Fruit fly (Drosophila melanogaster) whole organism, prepupa: ENCODE results near the gene CG44153.

Source experiments
- Blimp-1 ChIP-seq: fragments of 200-800 bp; sonication (Bioruptor generic); optimal IDR thresholded peaks from 3 replicates; lab custom pipeline; 2017; ENCODE audit warnings: missing biosample characterization, missing genetic modification characterization, mild to moderate bottlenecking, moderate library complexity, missing genetic modification reagents
- CG10669 ChIP-seq: fragments of 200-800 bp; sonication (Bioruptor generic); optimal IDR thresholded peaks from 3 replicates; lab custom pipeline; 2018; ENCODE audit warnings: missing biosample characterization, mild to moderate bottlenecking, missing genetic modification characterization, moderate library complexity
- CG11762 ChIP-seq: fragments of 200-800 bp; sonication (Bioruptor generic); optimal IDR thresholded peaks from 3 replicates; lab custom pipeline; 2016; ENCODE audit warnings: missing biosample characterization, missing genetic modification characterization; ENCODE audit not compliant: insufficient read depth
- CG15336 ChIP-seq: fragments of 200-800 bp; sonication (Bioruptor generic); IDR thresholded peaks from 2 replicates; pipeline ENCODE4 v1.3.6; 2022; ENCODE audit warnings: missing biosample characterization, missing genetic modification characterization
- CG31627 ChIP-seq: fragments of 200-800 bp; sonication (Bioruptor generic); optimal IDR thresholded peaks from 3 replicates; lab custom pipeline; 2016; ENCODE audit warnings: missing biosample characterization, missing genetic modification characterization
- CG32006 ChIP-seq: fragments of 200-800 bp; sonication (Bioruptor generic); optimal IDR thresholded peaks from 3 replicates; lab custom pipeline; 2017; ENCODE audit warnings: missing biosample characterization, mild to moderate bottlenecking, missing genetic modification characterization
- CG34406 ChIP-seq: fragments of 200-800 bp; sonication (Bioruptor generic); optimal IDR thresholded peaks from 3 replicates; lab custom pipeline; 2016; ENCODE audit warnings: missing biosample characterization, missing genetic modification characterization
- CG4318 ChIP-seq: fragments of 200-800 bp; sonication (Bioruptor generic); optimal IDR thresholded peaks from 3 replicates; lab custom pipeline; 2017; ENCODE audit warnings: missing biosample characterization, mild to moderate bottlenecking, missing genetic modification characterization
- CG6276 ChIP-seq: fragments of 200-800 bp; sonication (Bioruptor generic); optimal IDR thresholded peaks from 2 replicates; lab custom pipeline; 2017; ENCODE audit warnings: missing biosample characterization, mild to moderate bottlenecking, missing genetic modification characterization
- CG6792 ChIP-seq: fragments of 200-800 bp; sonication (Bioruptor generic); optimal IDR thresholded peaks from 3 replicates; lab custom pipeline; 2016; ENCODE audit warnings: missing biosample characterization, missing genetic modification characterization
- CG7368 ChIP-seq: fragments of 200-800 bp; sonication (Bioruptor generic); optimal IDR thresholded peaks from 3 replicates; lab custom pipeline; 2016; ENCODE audit warnings: missing biosample characterization, missing genetic modification characterization
- CG8119 ChIP-seq: fragments of 200-800 bp; sonication (Bioruptor generic); IDR thresholded peaks from 3 replicates; pipeline ENCODE4 v1.3.6; 2022; ENCODE audit warnings: missing biosample characterization, missing genetic modification characterization
- CG8319 ChIP-seq: fragments of 200-800 bp; sonication (Bioruptor generic); optimal IDR thresholded peaks from 3 replicates; lab custom pipeline; 2016; ENCODE audit warnings: missing biosample characterization, missing genetic modification characterization
- CG9139 ChIP-seq: fragments of 200-800 bp; sonication (Bioruptor generic); optimal IDR thresholded peaks from 3 replicates; lab custom pipeline; 2017; ENCODE audit warnings: missing biosample characterization, mild to moderate bottlenecking, missing genetic modification characterization
- Eip78C ChIP-seq: fragments of 200-800 bp; sonication (Bioruptor generic); peaks from one replicate; lab custom pipeline; 2016; ENCODE audit warnings: missing biosample characterization, missing genetic modification characterization
- Eip93F ChIP-seq: fragments of 200-800 bp; sonication (Bioruptor generic); optimal IDR thresholded peaks from 2 replicates; lab custom pipeline; 2016; ENCODE audit warnings: missing biosample characterization, mild to moderate bottlenecking, missing genetic modification characterization
- Gug ChIP-seq: fragments of 200-800 bp; sonication (Bioruptor generic); IDR thresholded peaks from 2 replicates; pipeline ENCODE4 v1.3.6; 2022; ENCODE audit warnings: missing biosample characterization, missing genetic modification characterization
- Hr39 ChIP-seq: fragments of 200-800 bp; sonication (Bioruptor generic); optimal IDR thresholded peaks from 2 replicates; lab custom pipeline; 2016; ENCODE audit warnings: missing biosample characterization, missing genetic modification characterization
- Hr4 ChIP-seq: fragments of 200-800 bp; sonication (Bioruptor generic); optimal IDR thresholded peaks from 3 replicates; lab custom pipeline; 2016; ENCODE audit warnings: missing biosample characterization, missing genetic modification characterization
- Lpt ChIP-seq: fragments of 200-800 bp; sonication (Bioruptor generic); optimal IDR thresholded peaks from 3 replicates; lab custom pipeline; 2016; ENCODE audit warnings: missing biosample characterization, missing genetic modification characterization
- Met ChIP-seq: fragments of 200-800 bp; sonication (Bioruptor generic); optimal IDR thresholded peaks from 3 replicates; lab custom pipeline; 2016; ENCODE audit warnings: missing biosample characterization, missing genetic modification characterization
- OdsH ChIP-seq: fragments of 200-800 bp; sonication (Bioruptor generic); optimal IDR thresholded peaks from 3 replicates; lab custom pipeline; 2016; ENCODE audit warnings: missing biosample characterization, missing genetic modification characterization
- Smox ChIP-seq: fragments of 200-800 bp; sonication (Bioruptor generic); optimal IDR thresholded peaks from 3 replicates; lab custom pipeline; 2016; ENCODE audit warnings: missing biosample characterization, missing genetic modification characterization
- Sox14 ChIP-seq: fragments of 200-800 bp; sonication (Bioruptor generic); optimal IDR thresholded peaks from 3 replicates; lab custom pipeline; 2016; ENCODE audit warnings: missing biosample characterization, missing genetic modification characterization
- Sox15 ChIP-seq: fragments of 200-800 bp; sonication (Bioruptor generic); optimal IDR thresholded peaks from 3 replicates; lab custom pipeline; 2016; ENCODE audit warnings: missing biosample characterization, missing genetic modification characterization
- cyc ChIP-seq: fragments of 200-800 bp; sonication (Bioruptor generic); optimal IDR thresholded peaks from 3 replicates; lab custom pipeline; 2016; ENCODE audit warnings: missing biosample characterization, missing genetic modification characterization
- dac ChIP-seq: fragments of 200-800 bp; sonication (Bioruptor generic); optimal IDR thresholded peaks from 2 replicates; lab custom pipeline; 2017; ENCODE audit warnings: missing biosample characterization, mild to moderate bottlenecking, missing genetic modification characterization
- dsx ChIP-seq: fragments of 200-800 bp; optimal IDR thresholded peaks from 3 replicates; lab custom pipeline; 2019; ENCODE audit warnings: missing biosample characterization, mild to moderate bottlenecking, missing genetic modification characterization, moderate library complexity; ENCODE audit not compliant: poor library complexity, severe bottlenecking
- eg ChIP-seq: fragments of 200-800 bp; sonication (Bioruptor generic); IDR thresholded peaks from 3 replicates; pipeline ENCODE4 v1.3.6; 2022; ENCODE audit warnings: missing biosample characterization, missing genetic modification characterization
- fkh ChIP-seq: fragments of 200-800 bp; sonication (Bioruptor generic); optimal IDR thresholded peaks from 3 replicates; lab custom pipeline; 2017; ENCODE audit warnings: missing biosample characterization, mild to moderate bottlenecking, missing genetic modification characterization, moderate library complexity
- lz ChIP-seq: fragments of 200-800 bp; sonication (Bioruptor generic); optimal IDR thresholded peaks from 3 replicates; lab custom pipeline; 2016; ENCODE audit warnings: missing biosample characterization, missing genetic modification characterization
- net ChIP-seq: fragments of 200-800 bp; sonication (Bioruptor generic); optimal IDR thresholded peaks from 3 replicates; lab custom pipeline; 2016; ENCODE audit warnings: missing biosample characterization, missing genetic modification characterization
- pdm3 ChIP-seq: fragments of 200-800 bp; sonication (Bioruptor generic); optimal IDR thresholded peaks from 3 replicates; lab custom pipeline; 2016; ENCODE audit warnings: missing biosample characterization, missing genetic modification characterization
- salr ChIP-seq, 2 experiments: fragments of 200-800 bp; sonication (Bioruptor generic); optimal IDR thresholded peaks; 3 replicates each; lab custom pipeline; 2016 to 2018; ENCODE audit warnings: missing biosample characterization in 2 of 2, missing genetic modification characterization in 2 of 2, mild to moderate bottlenecking in 1 of 2
- spab ChIP-seq: fragments of 200-800 bp; sonication (Bioruptor generic); optimal IDR thresholded peaks from 2 replicates; lab custom pipeline; 2017; ENCODE audit warnings: missing biosample characterization, mild to moderate bottlenecking, missing genetic modification characterization, missing genetic modification reagents
- ss ChIP-seq, 2 experiments: fragments of 200-800 bp; sonication (Bioruptor generic); optimal IDR thresholded peaks; 2 replicates in 1 of 2; 3 replicates in 1 of 2; lab custom pipeline; 2017 to 2018; ENCODE audit warnings: mild to moderate bottlenecking in 2 of 2, missing biosample characterization in 2 of 2, missing genetic modification characterization in 2 of 2, moderate library complexity in 1 of 2
- svp ChIP-seq: fragments of 200-800 bp; sonication (Bioruptor generic); peaks from one replicate; lab custom pipeline; 2016; ENCODE audit warnings: missing biosample characterization, missing genetic modification characterization
- topi ChIP-seq: fragments of 200-800 bp; sonication (Bioruptor generic); optimal IDR thresholded peaks from 3 replicates; lab custom pipeline; 2016; ENCODE audit warnings: missing biosample characterization, missing genetic modification characterization
- vri ChIP-seq: fragments of 200-800 bp; sonication (Bioruptor generic); optimal IDR thresholded peaks from 3 replicates; lab custom pipeline; 2016; ENCODE audit warnings: missing biosample characterization, mild to moderate bottlenecking, missing genetic modification characterization

The CG44153 gene

dm6 chr2L:10057236-10057635 lies 122.8 kb downstream of the CG44153 start (continued):
- TF ChIP-seq CG6276 (peak; percentile 85), Hr39 (GFP tag; lab: Kevin White, UChicago) (peak; percentile 98), dsx (GFP tag; lab: Kevin White, UChicago) (peak; percentile 91), CG7368 (GFP tag; lab: Kevin White, UChicago) (peak; percentile 98), ss (GFP tag; optimal IDR thresholded peaks at IDR 0.05; lab: Kevin White, UChicago) (peak; percentile 88 to 92), pdm3 (GFP tag; lab: Kevin White, UChicago) (peak; percentile 97), OdsH (GFP tag; lab: Kevin White, UChicago) (peak; percentile 97), Gug (GFP tag; lab: Robert Waterston, UW) (peak; percentile 93), Sox14 (GFP tag; lab: Kevin White, UChicago) (peak; percentile 98), Eip93F (GFP tag; lab: Kevin White, UChicago) (peak; percentile 92), dac (peak; percentile 93), topi (GFP tag; lab: Kevin White, UChicago) (peak; percentile 97), CG15336 (GFP tag; lab: Robert Waterston, UW) (peak; percentile 93), lz (GFP tag; lab: Kevin White, UChicago) (peak; percentile 98), CG31627 (GFP tag; lab: Kevin White, UChicago) (peak; percentile 98), fkh (GFP tag; lab: Kevin White, UChicago) (no peak), spab (GFP tag; lab: Kevin White, UChicago) (peak; percentile 95), Sox15 (GFP tag; lab: Kevin White, UChicago) (peak; percentile 96), CG4318 (peak; percentile 91), Smox (GFP tag; lab: Kevin White, UChicago) (peak; percentile 98)

dm6 chr2L:10056705-10057104 lies 123.4 kb downstream of the CG44153 start, which contains the start of gene Pen:
Pen (plus strand) TSS chr2L:10056900.
- TF ChIP-seq Eip93F (GFP tag; lab: Kevin White, UChicago) = no peak

- no peak for TF ChIP-seq Hr39 (GFP tag; lab: Kevin White, UChicago)
- peak; percentile 85 for TF ChIP-seq Blimp-1 (GFP tag; lab: Kevin White, UChicago)
- peak; percentile 15 for TF ChIP-seq svp
- no peak for TF ChIP-seq CG34406
- TF ChIP-seq Eip78C = peak; percentile 20
- TF ChIP-seq, all 60 proteins: peak for 3
Measured at dm6 chr2L:10053583-10054263, 126.3 kb downstream of the CG44153 start, which contains the start of gene Cpr31A. Cpr31A (plus strand) TSS chr2L:10054213.

dm6 chr2L:10049280-10049679 lies 130.8 kb downstream of the CG44153 start, which contains the start of gene CG33301:
CG33301 (plus strand) TSS chr2L:10049580.
- no peak for TF ChIP-seq CG7368 (GFP tag; lab: Kevin White, UChicago)
- no peak for TF ChIP-seq CG10669 (GFP tag; lab: Kevin White, UChicago)
- no peak for TF ChIP-seq eg
- no peak for TF ChIP-seq CG4318
- peak; percentile 14 for TF ChIP-seq vri (GFP tag; lab: Kevin White, UChicago)
- TF ChIP-seq CG11762 (GFP tag; lab: Kevin White, UChicago) = no peak
- no peak for TF ChIP-seq topi (GFP tag; lab: Kevin White, UChicago)
- TF ChIP-seq spab (GFP tag; lab: Kevin White, UChicago) = no peak
- no peak for TF ChIP-seq CG8119 (GFP tag; lab: Robert Waterston, UW)

DNA sequence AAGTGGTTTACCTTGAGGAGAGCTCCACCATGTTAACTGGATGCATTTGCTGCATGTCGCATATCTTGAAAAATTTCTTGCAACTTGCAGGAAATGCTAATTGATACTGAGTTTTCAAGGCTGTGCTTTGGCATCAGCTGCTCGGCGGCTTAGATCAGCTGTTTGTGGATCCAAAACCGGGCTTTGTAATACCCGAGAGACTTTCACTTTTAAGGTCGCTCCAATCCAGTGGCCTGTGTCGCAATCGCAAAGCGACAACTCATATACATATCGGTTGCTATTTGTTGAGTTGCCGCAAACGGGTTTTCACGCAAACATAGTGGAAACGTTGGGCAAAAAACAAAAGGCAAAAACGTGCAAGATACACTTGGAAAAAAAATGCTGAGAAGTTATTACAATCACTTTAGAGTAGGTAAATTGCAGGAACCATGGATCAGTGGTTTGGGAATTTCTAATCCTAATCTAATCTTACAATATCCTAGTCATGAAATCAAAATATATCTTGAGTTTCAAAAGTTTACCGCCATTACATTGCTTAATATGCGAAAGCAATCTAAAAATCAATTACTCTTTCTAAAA lies 144.2 kb downstream of the CG44153 start:
- TF ChIP-seq dsx (GFP tag; lab: Kevin White, UChicago) (no peak), Hr4 (GFP tag; lab: Kevin White, UChicago) (peak; percentile 63), salr (GFP tag; optimal IDR thresholded peaks at IDR 0.05; lab: Kevin White, UChicago) (no peak), CG11762 (GFP tag; lab: Kevin White, UChicago) (no peak), CG6276 (peak; percentile 36), vri (GFP tag; lab: Kevin White, UChicago) (peak; percentile 16), CG6792 (GFP tag; lab: Kevin White, UChicago) (peak; percentile 17), Met (no peak), CG31627 (GFP tag; lab: Kevin White, UChicago) (no peak), net (GFP tag; lab: Kevin White, UChicago) (peak; percentile 56), CG8319 (no peak), lz (GFP tag; lab: Kevin White, UChicago) (no peak), Gug (GFP tag; lab: Robert Waterston, UW) (no peak), CG9139 (no peak), OdsH (GFP tag; lab: Kevin White, UChicago) (peak; percentile 48), Sox14 (GFP tag; lab: Kevin White, UChicago) (peak; percentile 3), Lpt (peak; percentile 33), CG32006 (peak; percentile 58), cyc (GFP tag; lab: Kevin White, UChicago) (no peak), Hr39 (GFP tag; lab: Kevin White, UChicago) (no peak)
